Worm (Caenorhabditis elegans) whole organism, L4 larva: ENCODE results near the gene F38B2.4.
A peak's percentile ranks its signal among the peaks of the same experiment; 100 is the strongest.

Source experiments
- F37D6.2 ChIP-seq: sonication (generic microtip); optimal IDR thresholded peaks from 2 replicates; lab custom pipeline; 2016; ENCODE audit warnings: mild to moderate bottlenecking, missing genetic modification characterization, missing compliant biosample characterization
- aha-1 ChIP-seq: fragments of 150-350 bp; peaks from one replicate; lab custom pipeline; 2014; ENCODE audit warnings: missing biosample characterization, missing genetic modification characterization
- aly-2 ChIP-seq: sonication (generic microtip); optimal IDR thresholded peaks from 2 replicates; lab custom pipeline; 2018; ENCODE audit warnings: missing biosample characterization, missing genetic modification characterization
- ceh-32 ChIP-seq: sonication (generic microtip); optimal IDR thresholded peaks from 2 replicates; lab custom pipeline; 2016; ENCODE audit warnings: mild to moderate bottlenecking, missing genetic modification characterization, missing compliant biosample characterization; ENCODE audit not compliant: poor library complexity
- cey-2 ChIP-seq: sonication (generic microtip); optimal IDR thresholded peaks from 3 replicates; lab custom pipeline; 2017; ENCODE audit warnings: missing genetic modification characterization, mild to moderate bottlenecking, missing compliant biosample characterization, antibody characterized with exemption, borderline replicate concordance; ENCODE audit not compliant: insufficient read depth
- daf-16 ChIP-seq, 3 experiments: sonication (generic microtip); optimal IDR thresholded peaks; 2 replicates each; lab custom pipeline; 2016 to 2017; ENCODE audit warnings: missing genetic modification characterization in 3 of 3, missing genetic modification reagents in 3 of 3, mild to moderate bottlenecking in 2 of 3, missing compliant biosample characterization in 2 of 3, missing biosample characterization in 1 of 3, moderate library complexity in 1 of 3
- dmd-6 ChIP-seq: fragments of 200-800 bp; sonication (Bioruptor generic); IDR thresholded peaks from 2 replicates; pipeline ENCODE4 v1.3.6; 2022; ENCODE audit warnings: missing genetic modification reagents, missing genetic modification characterization, missing compliant biosample characterization
- dpl-1 ChIP-seq: fragments of 150-350 bp; optimal IDR thresholded peaks from 2 replicates; lab custom pipeline; 2014; ENCODE audit warnings: missing biosample characterization, missing genetic modification reagents, missing genetic modification characterization
- dve-1 ChIP-seq: sonication (generic microtip); optimal IDR thresholded peaks from 2 replicates; lab custom pipeline; 2017; ENCODE audit warnings: antibody characterized with exemption, mild to moderate bottlenecking, missing genetic modification characterization, missing compliant biosample characterization; ENCODE audit not compliant: insufficient read depth
- egl-27 ChIP-seq: sonication (generic microtip); optimal IDR thresholded peaks from 3 replicates; lab custom pipeline; 2017; ENCODE audit warnings: missing biosample characterization, missing genetic modification reagents, missing genetic modification characterization
- fkh-10 ChIP-seq: fragments of 150-350 bp; optimal IDR thresholded peaks from 2 replicates; lab custom pipeline; 2014; ENCODE audit warnings: missing biosample characterization, missing genetic modification reagents, missing genetic modification characterization
- fos-1 ChIP-seq: fragments of 150-350 bp; optimal IDR thresholded peaks from 2 replicates; lab custom pipeline; 2014; ENCODE audit warnings: missing biosample characterization, missing genetic modification characterization
- hif-1 ChIP-seq, 2 experiments: sonication (generic microtip); optimal IDR thresholded peaks; 2 replicates each; lab custom pipeline; 2016 to 2017; ENCODE audit warnings: missing compliant biosample characterization in 2 of 2, missing genetic modification characterization in 2 of 2, missing genetic modification reagents in 2 of 2, missing genotype in 2 of 2, mild to moderate bottlenecking in 1 of 2
- hlh-11 ChIP-seq: fragments of 200-800 bp; sonication (Bioruptor generic); optimal IDR thresholded peaks from 2 replicates; lab custom pipeline; 2018; ENCODE audit warnings: mild to moderate bottlenecking, missing genetic modification characterization, missing compliant biosample characterization
- hlh-30 ChIP-seq: sonication (generic microtip); optimal IDR thresholded peaks from 2 replicates; lab custom pipeline; 2017; ENCODE audit warnings: antibody characterized with exemption, mild to moderate bottlenecking, missing genetic modification characterization, missing compliant biosample characterization; ENCODE audit not compliant: insufficient read depth
- hmg-1.1 ChIP-seq: fragments of 200-800 bp; sonication (Bioruptor generic); IDR thresholded peaks from 2 replicates; pipeline ENCODE4 v1.3.6; 2022; ENCODE audit warnings: missing genetic modification reagents, missing genetic modification characterization, missing compliant biosample characterization
- lin-13 ChIP-seq: fragments of 150-350 bp; optimal IDR thresholded peaks from 2 replicates; lab custom pipeline; 2014; ENCODE audit warnings: missing biosample characterization, missing genetic modification reagents, missing genetic modification characterization
- lin-38 ChIP-seq: fragments of 200-800 bp; sonication (Bioruptor generic); IDR thresholded peaks from 2 replicates; pipeline ENCODE4 v1.3.6; 2022; ENCODE audit warnings: missing genetic modification reagents, missing genetic modification characterization, missing compliant biosample characterization
- lsy-2 ChIP-seq, 2 experiments: fragments of 150-350 bp in 1 of 2; sonication (generic microtip) in 1 of 2; optimal IDR thresholded peaks; 2 replicates each; lab custom pipeline; 2014 to 2017; ENCODE audit warnings: missing biosample characterization in 2 of 2, missing genetic modification characterization in 2 of 2
- madf-9 ChIP-seq: fragments of 200-800 bp; sonication (Bioruptor generic); conservative IDR thresholded peaks from 2 replicates; pipeline ENCODE4 v1.3.6; 2022; ENCODE audit warnings: missing genetic modification reagents, missing genetic modification characterization, missing compliant biosample characterization
- mdl-1 ChIP-seq, 2 experiments: fragments of 150-350 bp in 1 of 2; sonication (generic microtip) in 1 of 2; optimal IDR thresholded peaks; 2 replicates each; lab custom pipeline; 2014 to 2017; ENCODE audit warnings: missing biosample characterization in 2 of 2, missing genetic modification characterization in 2 of 2
- mdt-29 ChIP-seq: fragments of 200-800 bp; sonication (Bioruptor generic); IDR thresholded peaks from 2 replicates; pipeline ENCODE4 v1.3.6; 2022; ENCODE audit warnings: missing genetic modification reagents, missing genetic modification characterization, missing compliant biosample characterization
- mep-1 ChIP-seq: fragments of 150-350 bp; sonication (generic microtip); optimal IDR thresholded peaks from 3 replicates; lab custom pipeline; 2014; ENCODE audit warnings: missing biosample characterization, missing genetic modification characterization
- mes-2 ChIP-seq: sonication (generic microtip); optimal IDR thresholded peaks from 2 replicates; lab custom pipeline; 2016; ENCODE audit warnings: missing genotype, mild to moderate bottlenecking, missing genetic modification characterization, missing compliant biosample characterization; ENCODE audit not compliant: poor library complexity, severe bottlenecking
- mxl-3 ChIP-seq: fragments of 200-800 bp; sonication (Bioruptor generic); optimal IDR thresholded peaks from 2 replicates; lab custom pipeline; 2018; ENCODE audit warnings: mild to moderate bottlenecking, missing genetic modification characterization, missing compliant biosample characterization
- nhr-10 ChIP-seq: fragments of 150-350 bp; optimal IDR thresholded peaks from 2 replicates; lab custom pipeline; 2014; ENCODE audit warnings: missing biosample characterization, missing genetic modification characterization
- nhr-11 ChIP-seq: fragments of 150-350 bp; optimal IDR thresholded peaks from 2 replicates; lab custom pipeline; 2014; ENCODE audit warnings: missing biosample characterization, missing genetic modification characterization
- nhr-25 ChIP-seq: sonication (generic microtip); optimal IDR thresholded peaks from 2 replicates; lab custom pipeline; 2017; ENCODE audit warnings: missing genetic modification characterization, mild to moderate bottlenecking, missing compliant biosample characterization, antibody characterized with exemption, moderate library complexity, borderline replicate concordance; ENCODE audit not compliant: insufficient read depth
- nhr-28 ChIP-seq: fragments of 150-350 bp; optimal IDR thresholded peaks from 2 replicates; lab custom pipeline; 2014; ENCODE audit warnings: missing biosample characterization, missing genetic modification characterization
- nhr-48 ChIP-seq: sonication (generic microtip); optimal IDR thresholded peaks from 2 replicates; lab custom pipeline; 2016; ENCODE audit warnings: mild to moderate bottlenecking, missing genetic modification characterization, missing compliant biosample characterization
- nhr-6 ChIP-seq: fragments of 150-350 bp; optimal IDR thresholded peaks from 2 replicates; lab custom pipeline; 2014; ENCODE audit warnings: missing biosample characterization, missing genetic modification characterization
- nhr-77 ChIP-seq: fragments of 150-350 bp; optimal IDR thresholded peaks from 2 replicates; lab custom pipeline; 2014; ENCODE audit warnings: missing biosample characterization, missing genetic modification characterization
- php-3 ChIP-seq: fragments of 200-800 bp; sonication (Bioruptor generic); IDR thresholded peaks from 2 replicates; pipeline ENCODE4 v1.3.6; 2022; ENCODE audit warnings: missing genetic modification reagents, missing genetic modification characterization, missing compliant biosample characterization
- pqm-1 ChIP-seq: sonication (generic microtip); optimal IDR thresholded peaks from 2 replicates; lab custom pipeline; 2017; ENCODE audit warnings: missing biosample characterization, missing genetic modification characterization
- rbr-2 ChIP-seq: sonication (generic microtip); optimal IDR thresholded peaks from 2 replicates; lab custom pipeline; 2016; ENCODE audit warnings: missing genotype, missing genetic modification characterization, missing compliant biosample characterization
- spr-1 ChIP-seq: sonication (generic microtip); optimal IDR thresholded peaks from 2 replicates; lab custom pipeline; 2016; ENCODE audit warnings: mild to moderate bottlenecking, missing genetic modification characterization, missing compliant biosample characterization
- unc-62 ChIP-seq, 3 experiments: fragments of 150-350 bp in 1 of 3; sonication (generic microtip); optimal IDR thresholded peaks in 2 of 3; peaks in 1 of 3; 1 replicate in 1 of 3; 2 replicates in 2 of 3; lab custom pipeline; 2014 to 2017; ENCODE audit warnings: missing biosample characterization in 3 of 3, missing genetic modification characterization in 3 of 3, missing genetic modification reagents in 3 of 3, missing genotype in 1 of 3
- vab-7 ChIP-seq: fragments of 200-800 bp; sonication (Bioruptor generic); IDR thresholded peaks from 2 replicates; pipeline ENCODE4 v1.3.6; 2022; ENCODE audit warnings: missing genetic modification reagents, missing genetic modification characterization, missing compliant biosample characterization

The F38B2.4 gene

DNA sequence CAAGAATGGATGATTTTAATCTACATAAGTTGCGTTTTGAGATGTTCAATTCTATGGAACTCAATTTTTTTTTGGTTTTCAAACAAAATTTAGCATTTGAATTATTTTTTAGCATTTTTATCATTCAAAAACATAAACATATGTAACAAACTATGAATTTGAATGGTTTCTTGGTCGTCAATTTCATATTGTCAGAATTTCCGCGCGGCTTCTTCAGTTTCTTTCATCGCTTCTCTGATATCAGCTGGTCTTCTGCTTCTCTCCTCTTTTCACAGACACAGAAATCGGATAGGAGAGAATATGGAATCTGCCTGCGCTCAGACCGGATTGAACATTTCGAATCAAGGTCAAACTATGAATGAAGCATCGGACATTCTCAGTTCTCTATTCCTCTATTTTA is 20.8 kb downstream of the F38B2.4 start, which contains the start of gene C03A3.9:
Gene C03A3.9 (plus strand): TSS at position 301 of the 400 bp plus-strand sequence.
- TF ChIP-seq egl-27 (tag; lab: Kevin White, UChicago) (no peak), ceh-32 (tag; lab: Kevin White, UChicago) (no peak), aha-1 (tag; lab: Kevin White, UChicago) (no peak)

DNA sequence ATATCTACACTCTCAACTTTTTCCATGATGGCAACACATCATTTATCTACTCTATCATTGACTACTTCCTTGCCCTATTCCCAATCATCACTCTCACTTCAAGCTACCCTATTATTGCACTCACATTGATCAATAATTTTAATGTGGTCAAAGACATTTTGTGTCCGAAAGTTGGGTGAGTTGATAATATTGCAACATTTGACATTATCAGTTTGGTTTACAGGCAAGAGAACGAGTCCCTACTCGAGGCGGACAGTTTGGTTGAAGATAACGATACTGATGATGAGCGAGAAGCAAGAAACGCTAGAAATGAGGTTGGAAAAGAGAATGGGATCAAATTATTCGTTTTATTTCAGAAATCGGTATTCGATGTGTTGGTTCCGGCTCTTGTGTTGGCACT is 22.8 kb downstream of the F38B2.4 start:
- TF ChIP-seq mep-1 (tag; lab: Kevin White, UChicago) (no peak), nhr-77 (peak; percentile 27), daf-16 (GFP tag; optimal IDR thresholded peaks at IDR 0.05; lab: Kevin White, UChicago) (no peak), daf-16 (tag; optimal IDR thresholded peaks at IDR 0.05; lab: Kevin White, UChicago) (peak; percentile 95), mxl-3 (GFP tag; lab: Kevin White, UChicago) (peak; percentile 60), pqm-1 (peak; percentile 83), dve-1 (tag; lab: Kevin White, UChicago) (peak; percentile 55), dmd-6 (GFP tag; lab: Robert Waterston, UW) (peak; percentile 78), nhr-28 (tag; lab: Kevin White, UChicago) (peak; percentile 75), vab-7 (GFP tag; lab: Robert Waterston, UW) (no peak), php-3 (peak; percentile 48; the same call in 1 of the 2 replicates), hlh-11 (tag; lab: Kevin White, UChicago) (peak; percentile 69), fos-1 (tag; lab: Kevin White, UChicago) (no peak)
- TF ChIP-seq, all 104 proteins: peak for 9

DNA sequence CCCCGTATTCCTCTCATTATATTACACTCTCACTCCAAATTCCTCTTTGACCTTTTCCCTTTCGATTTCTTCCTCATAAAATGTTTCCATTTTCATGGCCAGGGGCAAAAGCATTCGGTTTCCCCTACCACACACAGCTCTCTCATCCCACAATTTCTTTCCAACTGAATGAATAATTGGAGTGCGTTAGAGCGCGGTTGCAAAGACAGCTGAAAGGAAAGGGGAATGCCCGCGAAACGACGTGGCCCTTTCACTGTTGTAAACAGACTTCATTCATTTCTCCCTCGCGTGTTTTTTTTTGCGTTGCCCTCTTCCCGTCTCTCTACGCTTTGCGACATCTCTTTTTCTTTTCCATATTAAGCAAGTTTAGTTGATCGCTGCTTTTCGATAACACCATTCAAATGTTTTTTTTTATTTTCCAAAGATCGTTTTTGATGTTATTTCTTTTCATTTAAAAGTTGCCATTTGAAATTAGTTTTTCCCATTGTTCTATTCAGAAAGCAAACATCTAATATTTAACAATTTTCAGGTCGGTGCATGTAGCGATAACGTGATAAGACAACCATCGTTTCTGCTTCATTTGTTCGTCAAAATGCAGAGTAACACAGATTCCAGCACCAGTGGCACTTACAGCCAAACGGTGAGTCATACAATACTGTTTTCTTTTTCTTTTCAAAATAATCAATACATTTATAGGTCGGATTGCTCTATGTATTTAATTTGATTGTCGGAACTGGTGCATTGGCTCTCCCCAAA is 25.0 kb downstream of the F38B2.4 start, which contains the start of gene C03A3.2:
Gene C03A3.2 (plus strand): TSS at position 530 of the 756 bp plus-strand sequence.
- TF ChIP-seq mes-2 (tag; lab: Kevin White, UChicago), result peak; percentile 66
- TF ChIP-seq aha-1 (tag; lab: Kevin White, UChicago), result peak; percentile 58
- peak in 1 of 2 experiments; percentile 28 for TF ChIP-seq hif-1 (tag; optimal IDR thresholded peaks at IDR 0.05; lab: Kevin White, UChicago)
- peak; percentile 38 to 75 for TF ChIP-seq lsy-2 (tag; optimal IDR thresholded peaks at IDR 0.05; lab: Kevin White, UChicago)
- TF ChIP-seq vab-7 (GFP tag; lab: Robert Waterston, UW), result 0 out of 2 replicates have a peak, but pooled peaks have one; percentile 26
- TF ChIP-seq pqm-1, result peak; percentile 72
- no peak for TF ChIP-seq php-3
- TF ChIP-seq nhr-48, result no peak
- 0 out of 2 replicates have a peak, but pooled peaks have one; percentile 6 for TF ChIP-seq madf-9 (GFP tag; lab: Robert Waterston, UW)
- no peak for TF ChIP-seq aly-2 (tag; lab: Kevin White, UChicago)
- TF ChIP-seq F37D6.2 (tag; lab: Kevin White, UChicago), result peak; percentile 20
- peak; percentile 58 for TF ChIP-seq hlh-30
- no peak for TF ChIP-seq mdt-29 (GFP tag; lab: Robert Waterston, UW)
- TF ChIP-seq spr-1, result peak; percentile 29
- peak; percentile 82 for TF ChIP-seq mxl-3 (GFP tag; lab: Kevin White, UChicago)
- TF ChIP-seq hlh-11 (tag; lab: Kevin White, UChicago), result peak; percentile 89
- TF ChIP-seq daf-16 (GFP tag; optimal IDR thresholded peaks at IDR 0.05; lab: Kevin White, UChicago), result peak in 1 of 2 experiments; percentile 62
- peak; percentile 44 for TF ChIP-seq daf-16 (tag; optimal IDR thresholded peaks at IDR 0.05; lab: Kevin White, UChicago)
- peak; percentile 64 for TF ChIP-seq nhr-6 (tag; lab: Kevin White, UChicago)
- no peak for TF ChIP-seq cey-2 (tag; lab: Kevin White, UChicago)
- TF ChIP-seq nhr-10 (tag; lab: Kevin White, UChicago), result no peak
- TF ChIP-seq mdl-1 (tag; optimal IDR thresholded peaks at IDR 0.05; lab: Kevin White, UChicago), result peak in 1 of 2 experiments; percentile 82
- peak; percentile 70 for TF ChIP-seq fkh-10 (GFP tag; lab: Kevin White, UChicago)
- peak; percentile 21 for TF ChIP-seq nhr-28 (tag; lab: Kevin White, UChicago)
- TF ChIP-seq lin-38 (GFP tag; lab: Robert Waterston, UW), result peak; percentile 87
- no peak for TF ChIP-seq unc-62 (GFP tag; optimal IDR thresholded peaks at IDR 0.05 in 1 of 2; lab: Kevin White, UChicago)
- no peak for TF ChIP-seq unc-62 (tag; optimal IDR thresholded peaks at IDR 0.05; lab: Kevin White, UChicago)
- TF ChIP-seq lin-13, result peak; percentile 47
- peak; percentile 70; the same call in 1 of the 2 replicates for TF ChIP-seq hmg-1.1 (GFP tag; lab: Robert Waterston, UW)
- TF ChIP-seq dpl-1 (GFP tag; lab: Kevin White, UChicago), result peak; percentile 70
- TF ChIP-seq nhr-77, result peak; percentile 5
- peak; percentile 55 for TF ChIP-seq nhr-11 (tag; lab: Kevin White, UChicago)
- peak; percentile 83 for TF ChIP-seq mep-1 (tag; lab: Kevin White, UChicago)
- TF ChIP-seq rbr-2 (tag; lab: Kevin White, UChicago), result peak; percentile 83
- peak; percentile 40 for TF ChIP-seq nhr-25 (tag; lab: Kevin White, UChicago)
